Worm (Caenorhabditis elegans) whole organism, L2 larva: Measurements from ENCODE around the gene F07F6.8.

Source experiments
- C34F6.9 ChIP-seq: fragments of 150-350 bp; optimal IDR thresholded peaks from 2 replicates; lab custom pipeline; 2014; ENCODE audit warnings: missing biosample characterization, missing genetic modification characterization
- F13H6.1 ChIP-seq: sonication (generic microtip); optimal IDR thresholded peaks from 2 replicates; lab custom pipeline; 2016; ENCODE audit warnings: missing genetic modification characterization, missing compliant biosample characterization
- Y55F3AM.14 ChIP-seq: fragments of 200-800 bp; sonication (Bioruptor generic); optimal IDR thresholded peaks from 2 replicates; lab custom pipeline; 2018; ENCODE audit warnings: mild to moderate bottlenecking, missing genetic modification characterization, missing compliant biosample characterization
- alr-1 ChIP-seq: fragments of 150-350 bp; optimal IDR thresholded peaks from 2 replicates; lab custom pipeline; 2014; ENCODE audit warnings: missing biosample characterization, missing genetic modification characterization
- ama-1 ChIP-seq: fragments of 150-350 bp; optimal IDR thresholded peaks from 2 replicates; lab custom pipeline; 2018; ENCODE audit warnings: inconsistent platforms
- crh-2 ChIP-seq: sonication (generic microtip); optimal IDR thresholded peaks from 2 replicates; lab custom pipeline; 2017; ENCODE audit warnings: missing biosample characterization, missing genetic modification characterization
- dmd-4 ChIP-seq: sonication (generic microtip); optimal IDR thresholded peaks from 2 replicates; lab custom pipeline; 2017; ENCODE audit warnings: missing biosample characterization, missing genetic modification characterization
- egl-27 ChIP-seq: sonication (generic microtip); optimal IDR thresholded peaks from 3 replicates; lab custom pipeline; 2017; ENCODE audit warnings: missing biosample characterization, missing genetic modification reagents, missing genetic modification characterization
- elt-3 ChIP-seq: sonication (generic microtip); optimal IDR thresholded peaks from 2 replicates; lab custom pipeline; 2017; ENCODE audit warnings: missing biosample characterization, missing genetic modification characterization
- fos-1 ChIP-seq: fragments of 150-350 bp; optimal IDR thresholded peaks from 2 replicates; lab custom pipeline; 2014; ENCODE audit warnings: missing biosample characterization, missing genetic modification characterization
- lin-11 ChIP-seq: fragments of 150-350 bp; sonication (generic microtip); optimal IDR thresholded peaks from 2 replicates; lab custom pipeline; 2014; ENCODE audit warnings: missing biosample characterization, missing genetic modification characterization, inconsistent platforms, mixed read lengths
- lin-13 ChIP-seq: fragments of 150-350 bp; optimal IDR thresholded peaks from 2 replicates; lab custom pipeline; 2014; ENCODE audit warnings: missing biosample characterization, missing genetic modification reagents, missing genetic modification characterization
- lin-39 ChIP-seq: fragments of 150-350 bp; optimal IDR thresholded peaks from 2 replicates; lab custom pipeline; 2014; ENCODE audit warnings: missing biosample characterization, missing genetic modification reagents, missing genetic modification characterization
- lsy-2 ChIP-seq, 2 experiments: fragments of 150-350 bp in 1 of 2; sonication (generic microtip) in 1 of 2; optimal IDR thresholded peaks; 2 replicates each; lab custom pipeline; 2014 to 2017; ENCODE audit warnings: missing biosample characterization in 2 of 2, missing genetic modification characterization in 2 of 2
- mbf-1 ChIP-seq: sonication (generic microtip); optimal IDR thresholded peaks from 2 replicates; lab custom pipeline; 2017; ENCODE audit warnings: missing biosample characterization, missing genetic modification characterization
- mdl-1 ChIP-seq, 2 experiments: fragments of 150-350 bp in 1 of 2; sonication (generic microtip) in 1 of 2; optimal IDR thresholded peaks; 2 replicates each; lab custom pipeline; 2017; ENCODE audit warnings: missing biosample characterization in 2 of 2, missing genetic modification characterization in 2 of 2
- nhr-11 ChIP-seq: fragments of 150-350 bp; optimal IDR thresholded peaks from 2 replicates; lab custom pipeline; 2014; ENCODE audit warnings: missing biosample characterization, missing genetic modification characterization
- nhr-12 ChIP-seq: fragments of 150-350 bp; optimal IDR thresholded peaks from 2 replicates; lab custom pipeline; 2014; ENCODE audit warnings: missing biosample characterization, missing genetic modification characterization
- nhr-129 ChIP-seq: fragments of 150-350 bp; optimal IDR thresholded peaks from 2 replicates; lab custom pipeline; 2014; ENCODE audit warnings: missing biosample characterization, missing genetic modification characterization
- nhr-237 ChIP-seq: fragments of 150-350 bp; optimal IDR thresholded peaks from 2 replicates; lab custom pipeline; 2014; ENCODE audit warnings: missing biosample characterization, missing genetic modification characterization
- nhr-25 ChIP-seq: fragments of 150-350 bp; sonication (generic microtip); optimal IDR thresholded peaks from 3 replicates; lab custom pipeline; 2014; ENCODE audit warnings: missing biosample characterization, missing genetic modification characterization
- nhr-6 ChIP-seq: fragments of 150-350 bp; optimal IDR thresholded peaks from 2 replicates; lab custom pipeline; 2014; ENCODE audit warnings: missing biosample characterization, missing genetic modification characterization
- nhr-77 ChIP-seq: fragments of 150-350 bp; optimal IDR thresholded peaks from 2 replicates; lab custom pipeline; 2014; ENCODE audit warnings: missing biosample characterization, missing genetic modification characterization
- sem-4 ChIP-seq: fragments of 150-350 bp; optimal IDR thresholded peaks from 2 replicates; lab custom pipeline; 2014; ENCODE audit warnings: missing biosample characterization, missing genetic modification reagents, missing genetic modification characterization
- sma-3 ChIP-seq: sonication (generic microtip); optimal IDR thresholded peaks from 2 replicates; lab custom pipeline; 2016; ENCODE audit warnings: missing genetic modification reagents, missing genetic modification characterization, missing compliant biosample characterization
- sma-9 ChIP-seq, 2 experiments: fragments of 150-350 bp in 1 of 2; sonication (generic microtip) in 1 of 2; optimal IDR thresholded peaks; 2 replicates each; lab custom pipeline; 2014 to 2016; ENCODE audit warnings: missing genetic modification characterization in 2 of 2, mild to moderate bottlenecking in 1 of 2, missing biosample characterization in 1 of 2, missing compliant biosample characterization in 1 of 2, missing genetic modification reagents in 1 of 2, moderate library complexity in 1 of 2
- snpc-4 ChIP-seq: fragments of 150-350 bp; optimal IDR thresholded peaks from 2 replicates; lab custom pipeline; 2014; ENCODE audit warnings: missing biosample characterization, missing genetic modification characterization
- unc-39 ChIP-seq: fragments of 150-350 bp; optimal IDR thresholded peaks from 2 replicates; lab custom pipeline; 2014; ENCODE audit warnings: missing biosample characterization, missing genetic modification characterization
- unc-62 ChIP-seq: fragments of 150-350 bp; optimal IDR thresholded peaks from 2 replicates; lab custom pipeline; 2014; ENCODE audit warnings: missing biosample characterization, missing genetic modification reagents, missing genetic modification characterization
- zag-1 ChIP-seq: fragments of 150-350 bp; optimal IDR thresholded peaks from 2 replicates; lab custom pipeline; 2014; ENCODE audit warnings: missing biosample characterization, missing genetic modification characterization
- ztf-4 ChIP-seq: fragments of 150-350 bp; optimal IDR thresholded peaks from 2 replicates; lab custom pipeline; 2014; ENCODE audit warnings: missing biosample characterization, missing genetic modification characterization

The F07F6.8 gene

ce11 chrII:5433069-5433468 lies 7.5 kb upstream of the F07F6.8 start, which contains the start of gene srx-114:
Gene srx-114 (minus strand): TSS chrII:5433169.
- TF ChIP-seq lsy-2 (tag; optimal IDR thresholded peaks at IDR 0.05; lab: Kevin White, UChicago): no peak
- no peak for TF ChIP-seq egl-27 (tag; lab: Kevin White, UChicago)
- TF ChIP-seq elt-3 (tag; lab: Kevin White, UChicago): no peak
- TF ChIP-seq mdl-1 (tag; optimal IDR thresholded peaks at IDR 0.05; lab: Kevin White, UChicago): no peak
- TF ChIP-seq nhr-77: no peak
- TF ChIP-seq lin-11 (tag; lab: Kevin White, UChicago): no peak
- no peak for TF ChIP-seq nhr-237
- TF ChIP-seq nhr-12 (tag; lab: Kevin White, UChicago): no peak

- TF ChIP-seq lin-13 (GFP tag; lab: Kevin White, UChicago) (peak; percentile 5), nhr-129 (tag; lab: Kevin White, UChicago) (peak; percentile 8), crh-2 (tag; lab: Kevin White, UChicago) (peak; percentile 88), ztf-4 (tag; lab: Kevin White, UChicago) (no peak), mbf-1 (tag; lab: Kevin White, UChicago) (no peak), nhr-25 (tag; lab: Kevin White, UChicago) (no peak), elt-3 (tag; lab: Kevin White, UChicago) (no peak), lsy-2 (tag; optimal IDR thresholded peaks at IDR 0.05; lab: Kevin White, UChicago) (peak in 1 of 2 experiments; percentile 58), C34F6.9 (tag; lab: Kevin White, UChicago) (peak; percentile 59), unc-39 (tag; lab: Kevin White, UChicago) (no peak)
Observed at ce11 chrII:5429522-5430257, 4.2 kb upstream of the F07F6.8 start, which contains the start of the genes F07F6.4 and F07F6.2. Gene F07F6.4 (minus strand): TSS chrII:5429572. Gene F07F6.2 (plus strand): TSS chrII:5430207.

- TF ChIP-seq mbf-1 (tag; lab: Kevin White, UChicago) (no peak), nhr-6 (no peak), lsy-2 (tag; optimal IDR thresholded peaks at IDR 0.05; lab: Kevin White, UChicago) (no peak), unc-39 (tag; lab: Kevin White, UChicago) (no peak), nhr-77 (no peak), nhr-25 (tag; lab: Kevin White, UChicago) (no peak), sma-9 (GFP tag; optimal IDR thresholded peaks at IDR 0.05; lab: Kevin White, UChicago) (no peak), sma-9 (tag; optimal IDR thresholded peaks at IDR 0.05; lab: Kevin White, UChicago) (no peak), lin-39 (tag; lab: Kevin White, UChicago) (no peak), snpc-4 (tag; lab: Kevin White, UChicago) (no peak)
Observed at ce11 chrII:5426470-5426869, 937 bp upstream of the F07F6.8 start.

DNA sequence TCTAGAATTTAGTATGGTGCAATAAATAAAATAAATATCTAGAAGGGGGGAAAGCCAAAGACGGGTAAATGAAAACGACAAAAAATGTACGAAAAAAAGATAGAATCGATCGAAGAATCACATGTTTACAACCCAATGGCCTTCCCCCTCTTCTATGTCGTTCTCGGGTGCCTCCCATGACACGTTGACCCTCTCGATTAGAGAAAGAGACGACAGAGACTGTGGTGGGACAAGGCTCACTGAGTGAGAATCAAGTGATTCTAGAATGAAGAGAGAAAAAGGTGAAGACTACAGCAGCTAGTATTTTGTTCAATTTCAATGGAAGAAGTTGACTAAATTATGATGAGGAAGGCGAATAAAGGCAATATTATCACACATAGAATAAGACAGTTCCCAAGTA lies 521 bp upstream of the F07F6.8 start:
- TF ChIP-seq fos-1 (tag; lab: Kevin White, UChicago) (peak; percentile 63), zag-1 (tag; lab: Kevin White, UChicago) (no peak), ama-1 (lab: Kevin White, UChicago) (peak; percentile 28), sma-9 (GFP tag; optimal IDR thresholded peaks at IDR 0.05; lab: Kevin White, UChicago) (peak; percentile 27), sma-9 (tag; optimal IDR thresholded peaks at IDR 0.05; lab: Kevin White, UChicago) (no peak), C34F6.9 (tag; lab: Kevin White, UChicago) (peak; percentile 79), nhr-25 (tag; lab: Kevin White, UChicago) (peak; percentile 69), crh-2 (tag; lab: Kevin White, UChicago) (peak; percentile 76), lin-11 (tag; lab: Kevin White, UChicago) (no peak), Y55F3AM.14 (GFP tag; lab: Kevin White, UChicago) (no peak), dmd-4 (tag; lab: Kevin White, UChicago) (no peak), F13H6.1 (tag; lab: Kevin White, UChicago) (peak; percentile 38), nhr-129 (tag; lab: Kevin White, UChicago) (peak; percentile 92), lsy-2 (tag; optimal IDR thresholded peaks at IDR 0.05; lab: Kevin White, UChicago) (peak in 1 of 2 experiments; percentile 71), elt-3 (tag; lab: Kevin White, UChicago) (no peak)

DNA sequence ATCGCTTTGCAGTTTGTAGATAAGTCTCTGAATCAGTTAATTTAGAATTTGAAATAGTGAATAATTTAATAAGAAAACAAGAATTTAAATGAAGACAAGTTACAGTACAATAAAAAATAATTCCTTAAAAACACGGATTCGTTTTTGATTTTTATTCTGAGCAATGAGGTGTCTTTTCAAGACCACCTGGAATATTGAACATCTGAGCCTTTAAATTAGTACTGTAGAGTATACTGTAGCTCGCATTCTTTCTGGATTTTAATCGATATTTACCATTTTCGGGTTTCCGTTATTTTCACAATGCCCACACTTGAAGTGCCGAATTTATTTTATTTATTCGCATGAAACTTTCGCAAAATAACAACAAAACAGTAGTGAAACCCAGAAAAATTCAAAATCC lies 1.7 kb downstream of the F07F6.8 start, which contains the start of gene F07F6.7:
TSS of gene F07F6.7 (minus strand) at position 27 of the 400 bp plus-strand sequence.
- TF ChIP-seq sem-4 (tag; lab: Kevin White, UChicago): peak; percentile 7
- no peak for TF ChIP-seq Y55F3AM.14 (GFP tag; lab: Kevin White, UChicago)
- TF ChIP-seq sma-3 (GFP tag; lab: Kevin White, UChicago): no peak
- TF ChIP-seq alr-1 (tag; lab: Kevin White, UChicago): no peak
- peak; percentile 12 for TF ChIP-seq ztf-4 (tag; lab: Kevin White, UChicago)
- no peak for TF ChIP-seq lin-39 (tag; lab: Kevin White, UChicago)
- TF ChIP-seq lsy-2 (tag; optimal IDR thresholded peaks at IDR 0.05; lab: Kevin White, UChicago): peak in 1 of 2 experiments; percentile 33
- no peak for TF ChIP-seq unc-62
- TF ChIP-seq nhr-11 (tag; lab: Kevin White, UChicago): no peak
- TF ChIP-seq nhr-25 (tag; lab: Kevin White, UChicago): peak; percentile 13
- TF ChIP-seq mbf-1 (tag; lab: Kevin White, UChicago): no peak
- TF ChIP-seq fos-1 (tag; lab: Kevin White, UChicago): no peak
